Worm (Caenorhabditis elegans) whole organism, midembryonic: ENCODE measurements around the gene F16B12.4.

Experiments
- cog-1 ChIP-seq: sonication (generic microtip); optimal IDR thresholded peaks from 2 replicates; lab custom pipeline; 2016; ENCODE audit warnings: missing genetic modification characterization, missing compliant biosample characterization
- flt-1 ChIP-seq: fragments of 200-800 bp; sonication (Bioruptor generic); IDR thresholded peaks from 2 replicates; pipeline ENCODE4 v1.3.6; 2022; ENCODE audit warnings: missing genetic modification characterization, missing compliant biosample characterization
- klf-2 ChIP-seq: fragments of 200-800 bp; sonication (Bioruptor generic); conservative IDR thresholded peaks from 2 replicates; pipeline ENCODE4 v1.3.6; 2022; ENCODE audit warnings: missing genetic modification reagents, missing genetic modification characterization, missing compliant biosample characterization
- med-1 ChIP-seq: sonication (generic microtip); optimal IDR thresholded peaks from 2 replicates; lab custom pipeline; 2017; ENCODE audit warnings: missing genetic modification characterization, mild to moderate bottlenecking, missing compliant biosample characterization, antibody characterized with exemption, missing genetic modification reagents; ENCODE audit not compliant: insufficient read depth
- tab-1 ChIP-seq: fragments of 200-800 bp; sonication (Bioruptor generic); IDR thresholded peaks from 2 replicates; pipeline ENCODE4 v1.3.6; 2022; ENCODE audit warnings: missing genetic modification characterization, missing compliant biosample characterization
- ztf-29 ChIP-seq: fragments of 200-800 bp; sonication (Bioruptor generic); IDR thresholded peaks from 2 replicates; pipeline ENCODE4 v1.3.6; 2022; ENCODE audit warnings: missing genetic modification reagents, missing genetic modification characterization, missing compliant biosample characterization

DNA sequence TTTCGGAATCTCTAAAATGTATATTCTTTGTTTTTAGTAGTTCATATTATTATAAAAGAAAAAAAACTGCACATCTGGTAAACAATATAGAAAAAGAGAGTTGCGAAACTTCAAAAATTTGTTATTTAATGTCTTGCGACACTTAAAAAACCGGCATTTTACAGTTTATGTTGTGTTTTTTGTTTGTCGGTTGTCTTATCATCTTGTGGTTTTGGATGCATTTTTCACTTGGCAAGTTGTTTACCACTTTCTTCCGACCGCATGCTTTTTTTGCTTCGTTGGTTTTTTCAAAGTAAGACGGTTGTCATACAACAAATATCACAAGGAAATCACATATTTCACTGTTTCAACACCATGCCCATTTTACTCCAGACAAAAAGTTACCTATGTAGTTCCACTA lies 47.2 kb upstream of the F16B12.4 start:
- no peak for TF ChIP-seq med-1 (GFP tag; lab: Kevin White, UChicago)
- TF ChIP-seq ztf-29 (GFP tag; lab: Robert Waterston, UW), result no peak
- no peak for TF ChIP-seq tab-1
- no peak for TF ChIP-seq flt-1 (GFP tag; lab: Robert Waterston, UW)
- no peak for TF ChIP-seq cog-1
- TF ChIP-seq klf-2, result no peak
